Worm (Caenorhabditis elegans): ENCODE results near the gene R08C7.5.

Gene R08C7.5

ce11 chrIV:4397586-4397985 is 32.4 kb upstream of the R08C7.5 start:
- TF ChIP-seq nfya-1 (tag; optimal IDR thresholded peaks at IDR 0.05; ENCODE audit: insufficient read depth) (peak; percentile 94), ztf-11 (tag; optimal IDR thresholded peaks at IDR 0.05) (no peak)

ce11 chrIV:4398420-4398819 is 31.6 kb upstream of the R08C7.5 start:
- TF ChIP-seq eor-1 (tag; optimal IDR thresholded peaks at IDR 0.05) = no peak
- TF ChIP-seq tbx-2 (tag; optimal IDR thresholded peaks at IDR 0.05) = peak; percentile 6
- peak; percentile 22 for TF ChIP-seq pha-4 (tag; optimal IDR thresholded peaks at IDR 0.05)
- TF ChIP-seq R02D3.7 (tag; optimal IDR thresholded peaks at IDR 0.05) = peak; percentile 17
- TF ChIP-seq fos-1 (tag; optimal IDR thresholded peaks at IDR 0.05) = no peak
- no peak for TF ChIP-seq ceh-9 (tag; optimal IDR thresholded peaks at IDR 0.05)
- no peak for TF ChIP-seq ztf-4 (tag; optimal IDR thresholded peaks at IDR 0.05)
- TF ChIP-seq ZK546.5 (tag; optimal IDR thresholded peaks at IDR 0.05) = no peak
- no peak for TF ChIP-seq nhr-12 (tag; optimal IDR thresholded peaks at IDR 0.05)
- TF ChIP-seq nhr-43 (tag; optimal IDR thresholded peaks at IDR 0.05; ENCODE audit: poor library complexity, severe bottlenecking) = peak; percentile 48
- peak; percentile 1 for TF ChIP-seq lsy-12 (tag; optimal IDR thresholded peaks at IDR 0.05)
- TF ChIP-seq hmg-11 (tag; optimal IDR thresholded peaks at IDR 0.05) = no peak
- TF ChIP-seq elt-2 (tag; optimal IDR thresholded peaks at IDR 0.05) = no peak
- TF ChIP-seq elt-1 (tag; optimal IDR thresholded peaks at IDR 0.05) = no peak
- TF ChIP-seq nhr-76 (tag; optimal IDR thresholded peaks at IDR 0.05) = no peak
- TF ChIP-seq nfya-1 (tag; optimal IDR thresholded peaks at IDR 0.05; ENCODE audit: insufficient read depth) = no peak
- TF ChIP-seq ztf-11 (tag; optimal IDR thresholded peaks at IDR 0.05) = no peak
- no peak for TF ChIP-seq nhr-77 (tag; optimal IDR thresholded peaks at IDR 0.05)
- no peak for TF ChIP-seq unc-39 (tag; optimal IDR thresholded peaks at IDR 0.05)
- peak; percentile 27 for TF ChIP-seq snpc-4 (tag; optimal IDR thresholded peaks at IDR 0.05)
- no peak for TF ChIP-seq pqm-1 (tag; optimal IDR thresholded peaks at IDR 0.05)
- TF ChIP-seq sea-2 (GFP tag; optimal IDR thresholded peaks at IDR 0.05) = no peak
- TF ChIP-seq egl-27 (tag; optimal IDR thresholded peaks at IDR 0.05) = no peak
- TF ChIP-seq jun-1 (tag; optimal IDR thresholded peaks at IDR 0.05) = no peak
- TF ChIP-seq nhr-237 (tag; optimal IDR thresholded peaks at IDR 0.05) = no peak
- no peak for TF ChIP-seq nhr-28 (tag; optimal IDR thresholded peaks at IDR 0.05)
- TF ChIP-seq lin-39 (tag; optimal IDR thresholded peaks at IDR 0.05) = no peak
- peak in 1 of 3 experiments; percentile 47 for TF ChIP-seq elt-3 (tag; optimal IDR thresholded peaks at IDR 0.05)
- peak; percentile 73 for TF ChIP-seq nhr-25 (tag; optimal IDR thresholded peaks at IDR 0.05)
- TF ChIP-seq ama-1 (optimal IDR thresholded peaks at IDR 0.05) = peak; percentile 49
- TF ChIP-seq fkh-2 (tag; optimal IDR thresholded peaks at IDR 0.05) = no peak
- no peak for TF ChIP-seq mdl-1 (tag; optimal IDR thresholded peaks at IDR 0.05)
- TF ChIP-seq fkh-10 (GFP tag; optimal IDR thresholded peaks at IDR 0.05) = no peak

- TF ChIP-seq unc-39 (tag; optimal IDR thresholded peaks at IDR 0.05) = no peak
- peak; percentile 60 for TF ChIP-seq nfya-1 (tag; optimal IDR thresholded peaks at IDR 0.05; ENCODE audit: insufficient read depth)
These were observed 31.1 kb upstream of the R08C7.5 start for ce11 chrIV:4398890-4399289.

- TF ChIP-seq ama-1 (optimal IDR thresholded peaks at IDR 0.05) (peak; percentile 4), elt-1 (tag; optimal IDR thresholded peaks at IDR 0.05) (no peak), mdl-1 (tag; optimal IDR thresholded peaks at IDR 0.05) (no peak), nhr-76 (tag; optimal IDR thresholded peaks at IDR 0.05) (no peak), lin-39 (tag; optimal IDR thresholded peaks at IDR 0.05) (no peak), pha-4 (tag; optimal IDR thresholded peaks at IDR 0.05) (peak; percentile 63), unc-39 (tag; optimal IDR thresholded peaks at IDR 0.05) (no peak), nhr-67 (tag; optimal IDR thresholded peaks at IDR 0.05) (no peak), ceh-16 (tag; optimal IDR thresholded peaks at IDR 0.05) (no peak), tbx-2 (tag; optimal IDR thresholded peaks at IDR 0.05) (no peak), nhr-28 (tag; optimal IDR thresholded peaks at IDR 0.05) (no peak), nhr-23 (tag; optimal IDR thresholded peaks at IDR 0.05) (peak; percentile 12), nhr-25 (tag; optimal IDR thresholded peaks at IDR 0.05) (peak; percentile 77), nhr-43 (tag; optimal IDR thresholded peaks at IDR 0.05; ENCODE audit: poor library complexity, severe bottlenecking) (no peak), daf-12 (tag; optimal IDR thresholded peaks at IDR 0.05) (no peak), ztf-4 (tag; optimal IDR thresholded peaks at IDR 0.05) (no peak)
These were observed 30.5 kb upstream of the R08C7.5 start for ce11 chrIV:4399418-4400136.

Data from whole organism, L3 larva.